Worm (Caenorhabditis elegans) whole organism, midembryonic: ENCODE results near the gene F46H5.3.

ENCODE experiments used
- T22C8.4 ChIP-seq: fragments of 200-800 bp; sonication (Bioruptor generic); IDR thresholded peaks from 2 replicates; pipeline ENCODE4 v1.3.6; 2022; ENCODE audit warnings: missing genetic modification characterization, missing compliant biosample characterization
- cog-1 ChIP-seq: sonication (generic microtip); optimal IDR thresholded peaks from 2 replicates; lab custom pipeline; 2016; ENCODE audit warnings: missing genetic modification characterization, missing compliant biosample characterization
- flt-1 ChIP-seq: fragments of 200-800 bp; sonication (Bioruptor generic); IDR thresholded peaks from 2 replicates; pipeline ENCODE4 v1.3.6; 2022; ENCODE audit warnings: missing genetic modification characterization, missing compliant biosample characterization
- klf-2 ChIP-seq: fragments of 200-800 bp; sonication (Bioruptor generic); conservative IDR thresholded peaks from 2 replicates; pipeline ENCODE4 v1.3.6; 2022; ENCODE audit warnings: missing genetic modification reagents, missing genetic modification characterization, missing compliant biosample characterization
- med-1 ChIP-seq: sonication (generic microtip); optimal IDR thresholded peaks from 2 replicates; lab custom pipeline; 2017; ENCODE audit warnings: missing genetic modification characterization, mild to moderate bottlenecking, missing compliant biosample characterization, antibody characterized with exemption, missing genetic modification reagents; ENCODE audit not compliant: insufficient read depth
- ref-1 ChIP-seq: fragments of 200-800 bp; sonication (Bioruptor generic); conservative IDR thresholded peaks from 2 replicates; pipeline ENCODE4 v1.3.6; 2022; ENCODE audit warnings: missing genetic modification reagents, missing genetic modification characterization, missing compliant biosample characterization
- tab-1 ChIP-seq: fragments of 200-800 bp; sonication (Bioruptor generic); IDR thresholded peaks from 2 replicates; pipeline ENCODE4 v1.3.6; 2022; ENCODE audit warnings: missing genetic modification characterization, missing compliant biosample characterization
- ztf-23 ChIP-seq: fragments of 200-800 bp; sonication (Bioruptor generic); IDR thresholded peaks from 2 replicates; pipeline ENCODE4 v1.3.6; 2022; ENCODE audit warnings: missing genetic modification reagents, missing genetic modification characterization, missing compliant biosample characterization
- ztf-29 ChIP-seq: fragments of 200-800 bp; sonication (Bioruptor generic); IDR thresholded peaks from 2 replicates; pipeline ENCODE4 v1.3.6; 2022; ENCODE audit warnings: missing genetic modification reagents, missing genetic modification characterization, missing compliant biosample characterization

The F46H5.3 gene

ce11 chrX:7234074-7234453 is 4.4 kb downstream of the F46H5.3 start:
- TF ChIP-seq tab-1 (GFP tag; lab: Robert Waterston, UW) (no peak), T22C8.4 (GFP tag; lab: Robert Waterston, UW) (no peak), ref-1 (GFP tag; lab: Robert Waterston, UW) (no peak), cog-1 (no peak), med-1 (GFP tag; lab: Kevin White, UChicago) (no peak), ztf-29 (no peak), klf-2 (GFP tag; lab: Robert Waterston, UW) (no peak), flt-1 (GFP tag; lab: Robert Waterston, UW) (no peak), ztf-23 (GFP tag; lab: Robert Waterston, UW) (no peak)

ce11 chrX:7233127-7234073 is 5.1 kb downstream of the F46H5.3 start:
- TF ChIP-seq ztf-29 (no peak), tab-1 (GFP tag; lab: Robert Waterston, UW) (no peak), klf-2 (GFP tag; lab: Robert Waterston, UW) (no peak), ztf-23 (GFP tag; lab: Robert Waterston, UW) (no peak)

DNA sequence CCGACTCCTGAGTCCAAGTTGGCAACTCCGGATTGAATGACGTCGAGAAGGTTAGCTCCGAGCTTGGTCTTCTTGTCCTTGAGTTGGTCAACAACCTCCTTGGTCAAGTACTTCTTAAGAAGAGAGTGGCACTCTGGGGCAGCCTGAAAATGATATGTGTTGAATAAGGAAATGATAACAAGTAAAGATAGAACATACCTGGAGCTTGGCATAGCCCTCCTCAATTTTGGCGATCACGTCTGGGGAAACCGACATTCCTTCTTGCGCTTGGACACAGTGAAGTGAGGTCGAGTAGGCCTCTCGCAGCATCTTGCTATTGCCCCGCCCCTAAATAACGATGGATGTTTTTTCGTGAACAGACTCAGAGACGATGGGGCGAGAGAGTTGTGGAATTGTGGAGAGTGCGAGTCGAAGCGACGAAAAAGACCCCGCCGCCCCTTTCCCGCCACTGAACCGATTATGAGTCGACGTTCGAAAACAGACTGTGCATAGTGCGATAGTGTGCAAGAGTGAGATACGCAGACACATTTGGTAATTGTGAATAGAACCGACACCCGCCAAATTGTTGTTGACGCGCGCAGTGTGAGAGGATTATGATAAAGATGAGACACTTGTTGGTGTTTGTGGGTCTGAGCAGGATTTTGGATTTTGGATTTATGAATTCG is 6.2 kb downstream of the F46H5.3 start:
- TF ChIP-seq ztf-29 (no peak), ref-1 (GFP tag; lab: Robert Waterston, UW) (no peak), T22C8.4 (GFP tag; lab: Robert Waterston, UW) (no peak), cog-1 (peak; percentile 86), med-1 (GFP tag; lab: Kevin White, UChicago) (no peak), ztf-23 (GFP tag; lab: Robert Waterston, UW) (no peak)

DNA sequence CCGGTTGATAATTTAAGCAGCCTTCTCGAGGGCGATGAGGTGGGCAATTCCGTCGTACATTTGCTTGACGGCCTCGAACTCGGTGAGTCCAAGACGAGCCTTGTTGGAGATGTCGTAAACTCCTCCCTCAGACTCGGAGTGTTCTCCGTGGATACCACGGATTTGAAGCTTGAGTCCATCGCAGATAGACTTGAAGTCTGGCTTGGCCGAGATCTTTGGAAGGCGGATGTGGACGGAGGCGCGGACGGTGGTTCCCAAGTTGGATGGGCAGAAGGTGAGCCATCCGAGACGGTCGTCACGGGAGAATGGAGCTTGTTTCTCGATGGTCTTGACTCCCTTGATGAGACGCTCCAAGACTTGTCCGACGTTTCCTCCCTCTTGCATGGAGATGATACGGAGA is 7.6 kb downstream of the F46H5.3 start:
- TF ChIP-seq tab-1 (GFP tag; lab: Robert Waterston, UW) (no peak), flt-1 (GFP tag; lab: Robert Waterston, UW) (0 out of 2 replicates have a peak, but pooled peaks have one; percentile 23)

DNA sequence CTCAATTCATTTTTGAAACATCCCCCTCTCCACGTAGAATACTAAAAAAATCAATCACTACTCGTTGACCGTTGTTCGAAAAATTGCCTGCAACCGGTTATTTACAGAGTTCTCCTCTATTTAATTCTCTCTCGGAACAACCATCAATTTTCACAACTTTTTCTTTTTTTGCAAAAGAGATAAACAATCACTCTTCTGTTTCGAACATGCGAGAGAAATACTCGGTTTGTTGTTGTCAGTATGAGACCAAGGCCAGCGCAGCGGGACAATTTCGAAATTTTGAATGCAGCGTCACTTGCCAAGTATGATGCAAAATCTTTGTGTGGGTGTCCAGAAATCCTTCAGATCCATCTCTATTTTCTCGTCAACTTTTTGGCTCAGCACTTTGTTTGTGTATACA is 8.1 kb downstream of the F46H5.3 start:
- TF ChIP-seq med-1 (GFP tag; lab: Kevin White, UChicago) (no peak), ztf-29 (no peak), tab-1 (GFP tag; lab: Robert Waterston, UW) (no peak), flt-1 (GFP tag; lab: Robert Waterston, UW) (no peak)

DNA sequence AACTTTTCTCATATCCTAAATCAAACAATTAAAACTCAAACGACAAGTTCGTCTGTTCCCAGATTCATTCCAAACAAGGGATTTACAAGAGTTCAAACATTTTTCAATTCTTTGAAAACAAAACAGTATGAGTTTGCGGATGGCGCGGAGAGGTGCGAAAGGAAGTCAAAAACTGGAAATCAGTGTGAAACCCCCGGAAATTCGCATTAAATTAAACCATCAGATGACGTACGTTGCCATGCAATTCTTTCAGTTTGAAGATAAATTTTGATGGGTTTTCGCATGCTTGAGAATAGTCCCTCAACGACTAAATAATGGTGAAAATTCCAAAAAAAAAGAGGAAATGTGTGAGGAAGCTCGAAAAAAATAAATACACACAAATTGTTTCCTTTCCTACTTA is 9.1 kb downstream of the F46H5.3 start:
- TF ChIP-seq med-1 (GFP tag; lab: Kevin White, UChicago), result no peak
- no peak for TF ChIP-seq flt-1 (GFP tag; lab: Robert Waterston, UW)
- TF ChIP-seq ztf-23 (GFP tag; lab: Robert Waterston, UW), result no peak
- TF ChIP-seq cog-1, result no peak
- no peak for TF ChIP-seq T22C8.4 (GFP tag; lab: Robert Waterston, UW)
- no peak for TF ChIP-seq ztf-29
- no peak for TF ChIP-seq klf-2 (GFP tag; lab: Robert Waterston, UW)
- no peak for TF ChIP-seq tab-1 (GFP tag; lab: Robert Waterston, UW)
- TF ChIP-seq ref-1 (GFP tag; lab: Robert Waterston, UW), result no peak

DNA sequence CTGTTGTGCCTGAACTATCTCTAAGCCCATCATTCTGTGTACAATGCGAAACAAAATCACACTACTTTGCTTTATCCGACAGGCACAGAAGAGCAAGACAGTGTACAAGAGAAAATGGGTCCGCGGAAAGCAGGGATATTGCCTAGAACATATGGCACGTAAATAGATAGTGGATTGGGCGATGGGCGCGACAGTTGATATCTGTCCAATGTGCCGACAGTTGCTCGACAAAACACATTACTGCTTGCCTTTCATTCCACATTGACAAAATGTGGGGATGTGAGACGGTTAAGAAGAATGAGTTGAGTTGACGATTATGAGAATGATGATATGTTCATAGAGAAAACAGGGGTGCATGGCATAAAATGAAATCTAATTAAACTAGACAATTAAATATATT is 13.4 kb downstream of the F46H5.3 start:
- TF ChIP-seq klf-2 (GFP tag; lab: Robert Waterston, UW), result no peak
- no peak for TF ChIP-seq cog-1
- TF ChIP-seq med-1 (GFP tag; lab: Kevin White, UChicago), result no peak
- no peak for TF ChIP-seq T22C8.4 (GFP tag; lab: Robert Waterston, UW)
- TF ChIP-seq ztf-23 (GFP tag; lab: Robert Waterston, UW), result no peak
- TF ChIP-seq tab-1 (GFP tag; lab: Robert Waterston, UW), result no peak
- TF ChIP-seq ztf-29, result no peak
- no peak for TF ChIP-seq flt-1 (GFP tag; lab: Robert Waterston, UW)
- no peak for TF ChIP-seq ref-1 (GFP tag; lab: Robert Waterston, UW)

DNA sequence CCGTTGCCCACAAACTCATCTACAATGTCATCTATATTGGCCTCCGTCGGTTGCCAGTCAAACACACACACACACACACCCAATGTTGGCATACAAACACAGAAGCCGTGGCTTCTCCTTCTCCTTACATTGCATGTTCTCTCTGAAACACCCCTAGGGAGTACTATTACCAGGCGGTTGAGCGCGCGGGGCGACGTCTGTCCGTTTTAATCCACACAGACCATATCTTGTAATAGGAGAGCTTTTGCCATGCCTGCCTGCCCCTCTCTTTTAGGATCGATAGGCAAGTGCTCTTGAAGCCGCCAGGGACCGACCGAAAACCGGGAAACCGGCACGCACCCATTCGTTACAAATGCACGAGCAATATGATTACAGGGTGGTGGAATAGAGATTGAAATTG is 14.0 kb downstream of the F46H5.3 start:
- TF ChIP-seq flt-1 (GFP tag; lab: Robert Waterston, UW), result peak; percentile 56
- no peak for TF ChIP-seq ztf-29

ce11 chrX:7222383-7222782 is 16.1 kb downstream of the F46H5.3 start:
- TF ChIP-seq ztf-23 (GFP tag; lab: Robert Waterston, UW), result no peak
- no peak for TF ChIP-seq med-1 (GFP tag; lab: Kevin White, UChicago)
- no peak for TF ChIP-seq flt-1 (GFP tag; lab: Robert Waterston, UW)
- no peak for TF ChIP-seq ref-1 (GFP tag; lab: Robert Waterston, UW)
- TF ChIP-seq ztf-29, result no peak
- 0 out of 2 replicates have a peak, but pooled peaks have one; percentile 11 for TF ChIP-seq T22C8.4 (GFP tag; lab: Robert Waterston, UW)
- no peak; the same call in 1 of the 2 replicates for TF ChIP-seq tab-1 (GFP tag; lab: Robert Waterston, UW)

DNA sequence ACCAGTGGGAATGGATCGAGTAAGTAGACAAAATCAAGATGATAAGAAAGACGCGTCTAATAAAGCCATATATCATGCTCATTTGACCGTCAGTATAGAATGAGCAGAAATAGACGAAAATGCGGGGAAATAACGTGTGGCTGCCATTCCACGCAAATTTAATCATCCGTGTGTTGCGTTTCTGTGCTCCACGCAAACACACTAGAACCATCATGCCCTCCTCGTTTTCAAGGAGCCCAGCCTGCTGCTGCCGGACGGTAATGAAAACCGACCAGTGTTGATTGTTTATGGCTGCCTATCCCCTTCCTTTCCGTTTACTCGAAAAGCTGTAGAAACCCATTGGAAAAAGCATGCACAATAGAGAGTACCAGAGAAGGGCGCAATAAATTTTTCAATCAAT is 18.3 kb downstream of the F46H5.3 start:
- TF ChIP-seq med-1 (GFP tag; lab: Kevin White, UChicago) (no peak), cog-1 (no peak), ztf-29 (no peak), T22C8.4 (GFP tag; lab: Robert Waterston, UW) (no peak)
